Fruit fly (Drosophila melanogaster): Measurements from ENCODE around the gene eff.
A peak's percentile ranks its signal among the peaks of the same experiment; 100 is the strongest.

DNA sequence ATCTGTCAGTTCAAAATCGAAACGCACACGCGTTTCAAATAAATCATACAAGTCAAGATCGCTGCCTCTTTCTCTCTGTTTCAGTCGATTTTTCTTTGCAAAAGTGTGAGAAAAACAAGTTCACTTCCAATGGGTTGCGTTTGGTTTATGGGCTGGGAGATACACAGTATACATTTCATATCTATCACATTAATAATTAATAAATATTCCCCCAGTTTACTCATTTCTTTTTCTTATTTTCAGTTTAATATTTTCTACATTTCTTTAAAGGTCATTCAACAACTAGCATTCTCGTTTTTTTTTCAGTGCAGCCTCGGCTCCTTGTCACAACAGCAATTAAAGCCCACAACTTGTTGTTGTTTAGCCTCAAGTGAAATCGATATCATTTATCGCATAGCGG is 57.2 kb downstream of the eff start:
- TF ChIP-seq Gug (GFP tag; IDR thresholded peaks at IDR 0.05) (peak; percentile 65), topi (GFP tag; optimal IDR thresholded peaks at IDR 0.05) (peak; percentile 68)
